Worm (Caenorhabditis elegans): ENCODE results near the gene nhr-20.

- TF ChIP-seq ceh-28 (tag; optimal IDR thresholded peaks at IDR 0.05) (peak; percentile 22), egl-5 (tag; optimal IDR thresholded peaks at IDR 0.05) (no peak), nhr-28 (tag; optimal IDR thresholded peaks at IDR 0.05) (no peak), snpc-4 (tag; optimal IDR thresholded peaks at IDR 0.05) (peak; percentile 81)
Observed at ce11 chrIII:4269220-4269935, 36.4 kb upstream of the nhr-20 start, which contains the start of the genes sftb-1 and R10E4.1.

Measured in whole organism, L3 larva.